Worm (Caenorhabditis elegans) whole organism, L3 larva: ENCODE results near the gene C35D10.5.

Experiments
- hmg-11 ChIP-seq: sonication (generic microtip); optimal IDR thresholded peaks from 2 replicates; lab custom pipeline; 2016; ENCODE audit warnings: missing genetic modification characterization, missing compliant biosample characterization
- nhr-23 ChIP-seq: fragments of 150-350 bp; optimal IDR thresholded peaks from 2 replicates; lab custom pipeline; 2014; ENCODE audit warnings: missing biosample characterization, missing genetic modification reagents, missing genetic modification characterization

Gene C35D10.5

ce11 chrIII:4912317-4912716 lies 50.2 kb downstream of the C35D10.5 start, which contains the start of the genes F26F4.9 and cee-1 (continued):
- TF ChIP-seq nhr-23 (peak; percentile 48), hmg-11 (tag; lab: Kevin White, UChicago) (peak; percentile 33)
